Fruit fly (Drosophila melanogaster): ENCODE data around the gene CG15824.
A peak's percentile ranks its signal among the peaks of the same experiment; 100 is the strongest.

The CG15824 gene

dm6 chr2L:856690-857488, 28.1 kb downstream of the CG15824 start (continued):
- no peak for TF ChIP-seq Dref (GFP tag; IDR thresholded peaks at IDR 0.05)
- peak; percentile 17 for TF ChIP-seq Sry-δ (GFP tag; optimal IDR thresholded peaks at IDR 0.05)
- peak; percentile 79 for TF ChIP-seq phol (tag; optimal IDR thresholded peaks at IDR 0.05)
- peak; percentile 86 for TF ChIP-seq CG11695 (GFP tag; IDR thresholded peaks at IDR 0.05)
- TF ChIP-seq sens-2 (GFP tag; IDR thresholded peaks at IDR 0.05), result peak; percentile 61
- TF ChIP-seq sob (GFP tag; IDR thresholded peaks at IDR 0.05), result peak; percentile 68; the same call in 1 of the 2 replicates
- peak; percentile 68 for TF ChIP-seq CG18619 (GFP tag; optimal IDR thresholded peaks at IDR 0.05)
- 0 out of 2 replicates have a peak, but pooled peaks have one; percentile 45 for TF ChIP-seq bowl (GFP tag; IDR thresholded peaks at IDR 0.05)
- peak; percentile 40 for TF ChIP-seq ab (GFP tag; optimal IDR thresholded peaks at IDR 0.05)
- TF ChIP-seq CG10321 (GFP tag; IDR thresholded peaks at IDR 0.05), result peak; percentile 27; the same call in 1 of the 2 replicates
- peak; percentile 67 for TF ChIP-seq sim (GFP tag; IDR thresholded peaks at IDR 0.05)
- no peak for TF ChIP-seq Neu2 (GFP tag; optimal IDR thresholded peaks at IDR 0.05; ENCODE audit: borderline replicate concordance)
- no peak for TF ChIP-seq pita (GFP tag; optimal IDR thresholded peaks at IDR 0.05)
- peak; percentile 23 for TF ChIP-seq CG15514 (GFP tag; optimal IDR thresholded peaks at IDR 0.05)
- TF ChIP-seq CG12391 (tag; optimal IDR thresholded peaks at IDR 0.05), result peak; percentile 77
- peak; percentile 62 for TF ChIP-seq tio (GFP tag; optimal IDR thresholded peaks at IDR 0.05)
- TF ChIP-seq CG12071 (GFP tag; optimal IDR thresholded peaks at IDR 0.05), result peak; percentile 72
- TF ChIP-seq CG9876 (GFP tag; optimal IDR thresholded peaks at IDR 0.05), result peak; percentile 24
- peak; percentile 77 for TF ChIP-seq slbo (GFP tag; IDR thresholded peaks at IDR 0.05)
- TF ChIP-seq sc (optimal IDR thresholded peaks at IDR 0.05), result no peak
- peak; percentile 62 for TF ChIP-seq sc (GFP tag; optimal IDR thresholded peaks at IDR 0.05)
- peak in 1 of 2 experiments; percentile 23 for TF ChIP-seq crp (GFP tag; optimal IDR thresholded peaks at IDR 0.05)
- TF ChIP-seq CG10209 (GFP tag; optimal IDR thresholded peaks at IDR 0.05), result peak; percentile 80
- peak; percentile 80 for TF ChIP-seq Asciz (GFP tag; optimal IDR thresholded peaks at IDR 0.05)
- peak; percentile 56 for TF ChIP-seq Nf-YB (GFP tag; optimal IDR thresholded peaks at IDR 0.05)
- peak; percentile 41 for TF ChIP-seq Atf-2 (GFP tag; optimal IDR thresholded peaks at IDR 0.05)
- peak; percentile 71 for TF ChIP-seq CG3407 (GFP tag; optimal IDR thresholded peaks at IDR 0.05)
- TF ChIP-seq ash1 (GFP tag; optimal IDR thresholded peaks at IDR 0.05), result no peak
- no peak for TF ChIP-seq hbn (GFP tag; IDR thresholded peaks at IDR 0.05; ENCODE audit: partially characterized antibody)
- TF ChIP-seq gro (GFP tag; optimal IDR thresholded peaks at IDR 0.05), result no peak
- peak; percentile 65 for TF ChIP-seq CG14710 (tag; optimal IDR thresholded peaks at IDR 0.05)
- TF ChIP-seq Sox100B (GFP tag; optimal IDR thresholded peaks at IDR 0.05), result peak; percentile 72
- TF ChIP-seq ro (GFP tag; IDR thresholded peaks at IDR 0.05), result peak; percentile 44; the same call in 1 of the 2 replicates
- no peak for TF ChIP-seq HmgZ (tag; optimal IDR thresholded peaks at IDR 0.05)
- no peak for TF ChIP-seq tna (GFP tag; IDR thresholded peaks at IDR 0.05; ENCODE audit: partially characterized antibody)
- peak; percentile 47 for TF ChIP-seq CG12942 (GFP tag; optimal IDR thresholded peaks at IDR 0.05)
- peak; percentile 90 for TF ChIP-seq HLH3B (GFP tag; IDR thresholded peaks at IDR 0.05)
- no peak for TF ChIP-seq Fer2 (tag; optimal IDR thresholded peaks at IDR 0.05)
- TF ChIP-seq eyg (GFP tag; optimal IDR thresholded peaks at IDR 0.05), result peak; percentile 29
- peak; percentile 90 for TF ChIP-seq Awh (GFP tag; IDR thresholded peaks at IDR 0.05)
- TF ChIP-seq Side (GFP tag; optimal IDR thresholded peaks at IDR 0.05), result peak; percentile 64
- peak; percentile 83; the same call in 2 of the 3 replicates for TF ChIP-seq CG11093 (GFP tag; IDR thresholded peaks at IDR 0.05)
- TF ChIP-seq z (GFP tag; IDR thresholded peaks at IDR 0.05), result no peak
- peak; percentile 52 for TF ChIP-seq ac (GFP tag; optimal IDR thresholded peaks at IDR 0.05)
- TF ChIP-seq Ada2b (GFP tag; IDR thresholded peaks at IDR 0.05), result peak; percentile 77
